Worm (Caenorhabditis elegans) whole organism, L3 larva: ENCODE measurements around the gene F43C11.4.

ENCODE experiments used
- R02D3.7 ChIP-seq: fragments of 150-350 bp; optimal IDR thresholded peaks from 2 replicates; lab custom pipeline; 2014; ENCODE audit warnings: missing biosample characterization, missing genetic modification characterization
- ZK546.5 ChIP-seq: sonication (generic microtip); optimal IDR thresholded peaks from 2 replicates; lab custom pipeline; 2017; ENCODE audit warnings: missing biosample characterization, missing genetic modification characterization
- aly-2 ChIP-seq: fragments of 150-350 bp; optimal IDR thresholded peaks from 2 replicates; lab custom pipeline; 2014; ENCODE audit warnings: missing biosample characterization, missing genetic modification characterization
- ama-1 ChIP-seq: fragments of 150-350 bp; optimal IDR thresholded peaks from 2 replicates; lab custom pipeline; 2018
- ceh-28 ChIP-seq: fragments of 150-350 bp; optimal IDR thresholded peaks from 2 replicates; lab custom pipeline; 2014; ENCODE audit warnings: missing biosample characterization, missing genetic modification reagents, missing genetic modification characterization
- ceh-82 ChIP-seq: fragments of 150-350 bp; optimal IDR thresholded peaks from 2 replicates; lab custom pipeline; 2014; ENCODE audit warnings: missing biosample characterization, missing genetic modification characterization
- daf-12 ChIP-seq: fragments of 150-350 bp; optimal IDR thresholded peaks from 2 replicates; lab custom pipeline; 2014; ENCODE audit warnings: missing biosample characterization, missing genetic modification reagents, missing genetic modification characterization
- egl-27 ChIP-seq: sonication (generic microtip); optimal IDR thresholded peaks from 4 replicates; lab custom pipeline; 2017; ENCODE audit warnings: missing biosample characterization, missing genetic modification reagents, missing genetic modification characterization
- elt-1 ChIP-seq: fragments of 150-350 bp; optimal IDR thresholded peaks from 2 replicates; lab custom pipeline; 2014; ENCODE audit warnings: missing biosample characterization, missing genetic modification characterization
- elt-2 ChIP-seq: sonication (generic microtip); optimal IDR thresholded peaks from 2 replicates; lab custom pipeline; 2016; ENCODE audit warnings: missing genetic modification reagents, mild to moderate bottlenecking, missing genetic modification characterization, missing compliant biosample characterization
- elt-3 ChIP-seq, 3 experiments: fragments of 150-350 bp in 1 of 3; sonication (generic microtip) in 2 of 3; optimal IDR thresholded peaks; 2 replicates in 2 of 3; 4 replicates in 1 of 3; lab custom pipeline; 2014 to 2017; ENCODE audit warnings: missing biosample characterization in 3 of 3, missing genetic modification characterization in 3 of 3
- fkh-10 ChIP-seq: sonication (generic microtip); optimal IDR thresholded peaks from 2 replicates; lab custom pipeline; 2017; ENCODE audit warnings: missing biosample characterization, missing genetic modification reagents, missing genetic modification characterization
- fkh-2 ChIP-seq: fragments of 150-350 bp; optimal IDR thresholded peaks from 2 replicates; lab custom pipeline; 2014; ENCODE audit warnings: missing biosample characterization, missing genetic modification reagents, missing genetic modification characterization
- hmg-11 ChIP-seq: sonication (generic microtip); optimal IDR thresholded peaks from 2 replicates; lab custom pipeline; 2016; ENCODE audit warnings: missing genetic modification characterization, missing compliant biosample characterization
- jun-1 ChIP-seq: fragments of 150-350 bp; optimal IDR thresholded peaks from 2 replicates; lab custom pipeline; 2014; ENCODE audit warnings: missing biosample characterization, missing genetic modification reagents, missing genetic modification characterization
- lin-15B ChIP-seq: fragments of 150-350 bp; optimal IDR thresholded peaks from 2 replicates; lab custom pipeline; 2014; ENCODE audit warnings: missing biosample characterization, missing genetic modification characterization
- lin-39 ChIP-seq: fragments of 150-350 bp; optimal IDR thresholded peaks from 2 replicates; lab custom pipeline; 2018; ENCODE audit warnings: missing biosample characterization, missing genetic modification reagents, missing genetic modification characterization
- lsy-12 ChIP-seq: sonication (generic microtip); optimal IDR thresholded peaks from 2 replicates; lab custom pipeline; 2016; ENCODE audit warnings: mild to moderate bottlenecking, missing genetic modification characterization, missing compliant biosample characterization
- mml-1 ChIP-seq: fragments of 150-350 bp; sonication (generic microtip); optimal IDR thresholded peaks from 3 replicates; lab custom pipeline; 2014; ENCODE audit warnings: missing biosample characterization, missing genetic modification characterization
- nhr-11 ChIP-seq: fragments of 150-350 bp; optimal IDR thresholded peaks from 2 replicates; lab custom pipeline; 2014; ENCODE audit warnings: missing biosample characterization, missing genetic modification characterization
- nhr-23 ChIP-seq: fragments of 150-350 bp; optimal IDR thresholded peaks from 2 replicates; lab custom pipeline; 2014; ENCODE audit warnings: missing biosample characterization, missing genetic modification reagents, missing genetic modification characterization
- nhr-237 ChIP-seq: fragments of 150-350 bp; optimal IDR thresholded peaks from 2 replicates; lab custom pipeline; 2014; ENCODE audit warnings: missing biosample characterization, missing genetic modification characterization
- nhr-25 ChIP-seq: sonication (generic microtip); optimal IDR thresholded peaks from 2 replicates; lab custom pipeline; 2017; ENCODE audit warnings: missing biosample characterization, missing genetic modification characterization
- nhr-28 ChIP-seq: fragments of 150-350 bp; optimal IDR thresholded peaks from 2 replicates; lab custom pipeline; 2014; ENCODE audit warnings: missing biosample characterization, missing genetic modification characterization
- nhr-43 ChIP-seq: sonication (generic microtip); optimal IDR thresholded peaks from 2 replicates; lab custom pipeline; 2016; ENCODE audit warnings: mild to moderate bottlenecking, missing genetic modification characterization, missing compliant biosample characterization; ENCODE audit not compliant: poor library complexity, severe bottlenecking
- nhr-67 ChIP-seq: fragments of 150-350 bp; optimal IDR thresholded peaks from 2 replicates; lab custom pipeline; 2014; ENCODE audit warnings: missing biosample characterization, missing genetic modification characterization
- nhr-77 ChIP-seq: fragments of 150-350 bp; optimal IDR thresholded peaks from 2 replicates; lab custom pipeline; 2014; ENCODE audit warnings: missing biosample characterization, missing genetic modification characterization
- pha-4 ChIP-seq: fragments of 150-350 bp; optimal IDR thresholded peaks from 2 replicates; lab custom pipeline; 2014; ENCODE audit warnings: missing biosample characterization, missing genetic modification reagents, missing genetic modification characterization
- pqm-1 ChIP-seq: fragments of 150-350 bp; optimal IDR thresholded peaks from 2 replicates; lab custom pipeline; 2017; ENCODE audit warnings: missing biosample characterization, missing genetic modification characterization, inconsistent platforms
- sea-2 ChIP-seq: fragments of 150-350 bp; sonication (generic microtip); optimal IDR thresholded peaks from 4 replicates; lab custom pipeline; 2014; ENCODE audit warnings: missing biosample characterization, missing genetic modification reagents, missing genetic modification characterization
- skn-1 ChIP-seq: fragments of 150-350 bp; optimal IDR thresholded peaks from 2 replicates; lab custom pipeline; 2014; ENCODE audit warnings: missing biosample characterization, missing genetic modification characterization
- snpc-4 ChIP-seq: fragments of 150-350 bp; optimal IDR thresholded peaks from 2 replicates; lab custom pipeline; 2014; ENCODE audit warnings: missing biosample characterization, missing genetic modification characterization
- tbx-2 ChIP-seq: sonication (generic microtip); optimal IDR thresholded peaks from 2 replicates; lab custom pipeline; 2016; ENCODE audit warnings: mild to moderate bottlenecking, missing genetic modification characterization, missing compliant biosample characterization
- unc-39 ChIP-seq: sonication (generic microtip); optimal IDR thresholded peaks from 4 replicates; lab custom pipeline; 2017; ENCODE audit warnings: missing biosample characterization, missing genetic modification characterization
- unc-62 ChIP-seq: fragments of 150-350 bp; sonication (generic microtip); optimal IDR thresholded peaks from 4 replicates; lab custom pipeline; 2014; ENCODE audit warnings: missing biosample characterization, missing genetic modification reagents, missing genetic modification characterization
- zag-1 ChIP-seq: fragments of 150-350 bp; optimal IDR thresholded peaks from 2 replicates; lab custom pipeline; 2014; ENCODE audit warnings: missing biosample characterization, missing genetic modification characterization
- ztf-11 ChIP-seq: fragments of 150-350 bp; optimal IDR thresholded peaks from 2 replicates; lab custom pipeline; 2014; ENCODE audit warnings: missing biosample characterization, missing genetic modification characterization
- ztf-4 ChIP-seq: fragments of 150-350 bp; optimal IDR thresholded peaks from 2 replicates; lab custom pipeline; 2014; ENCODE audit warnings: missing biosample characterization, missing genetic modification characterization

F43C11.4 gene

ce11 chrII:2305507-2305906 is 41.3 kb upstream of the F43C11.4 start:
- TF ChIP-seq nhr-28 (no peak), nhr-237 (tag; lab: Kevin White, UChicago) (no peak), egl-27 (tag; lab: Kevin White, UChicago) (no peak), snpc-4 (tag; lab: Kevin White, UChicago) (no peak), pqm-1 (peak; percentile 59), elt-2 (peak; percentile 56)
- TF ChIP-seq, all 47 proteins: peak for 2

- TF ChIP-seq lsy-12 (tag; lab: Kevin White, UChicago) = no peak
- TF ChIP-seq zag-1 (tag; lab: Kevin White, UChicago) = no peak
- TF ChIP-seq nhr-77 (tag; lab: Kevin White, UChicago) = no peak
- no peak for TF ChIP-seq ceh-82
- no peak for TF ChIP-seq jun-1 (tag; lab: Kevin White, UChicago)
- TF ChIP-seq lin-15B = no peak
- no peak for TF ChIP-seq unc-62 (GFP tag; lab: Kevin White, UChicago)
- no peak for TF ChIP-seq sea-2 (GFP tag; lab: Kevin White, UChicago)
- TF ChIP-seq tbx-2 = no peak
Observed at ce11 chrII:2306741-2307140, 40.0 kb upstream of the F43C11.4 start, which contains the start of gene B0281.3. Gene B0281.3 (plus strand): TSS chrII:2307041.

- no peak for TF ChIP-seq R02D3.7 (tag; lab: Kevin White, UChicago)
- no peak for TF ChIP-seq nhr-25 (tag; lab: Kevin White, UChicago)
- TF ChIP-seq nhr-77 (tag; lab: Kevin White, UChicago) = no peak
- no peak for TF ChIP-seq ztf-11
- TF ChIP-seq ztf-4 (tag; lab: Kevin White, UChicago) = no peak
- no peak for TF ChIP-seq nhr-23
- no peak for TF ChIP-seq tbx-2
- no peak for TF ChIP-seq nhr-237 (tag; lab: Kevin White, UChicago)
- no peak for TF ChIP-seq elt-1 (tag; lab: Kevin White, UChicago)
- no peak for TF ChIP-seq jun-1 (tag; lab: Kevin White, UChicago)
- TF ChIP-seq unc-39 (tag; lab: Kevin White, UChicago) = no peak
- no peak for TF ChIP-seq nhr-67 (tag; lab: Kevin White, UChicago)
Observed at ce11 chrII:2312747-2313146, 34.0 kb upstream of the F43C11.4 start, which contains the start of the genes trim-21 and B0281.1. Gene trim-21 (minus strand): TSS chrII:2312847. Gene B0281.1 (plus strand): TSS chrII:2313067.

- TF ChIP-seq ceh-28 (tag; lab: Kevin White, UChicago) = no peak
- TF ChIP-seq pqm-1 = no peak
- TF ChIP-seq jun-1 (tag; lab: Kevin White, UChicago) = no peak
- no peak for TF ChIP-seq lin-39 (tag; lab: Kevin White, UChicago)
- TF ChIP-seq tbx-2 = no peak
- peak; percentile 74 for TF ChIP-seq elt-2
- no peak for TF ChIP-seq ama-1
Observed at ce11 chrII:2317883-2318357, 28.9 kb upstream of the F43C11.4 start, which contains the start of the genes ZK1240.5 and ZK1240.9. Gene ZK1240.5 (minus strand): TSS chrII:2317933. Gene ZK1240.9 (plus strand): TSS chrII:2318189.

- TF ChIP-seq zag-1 (tag; lab: Kevin White, UChicago) = no peak
- TF ChIP-seq elt-2 = peak; percentile 82
- TF ChIP-seq pqm-1 = peak; percentile 59
Observed at ce11 chrII:2320097-2320496, 26.7 kb upstream of the F43C11.4 start, which contains the start of gene ZK1240.3. Gene ZK1240.3 (plus strand): TSS chrII:2320334.

- TF ChIP-seq ceh-28 (tag; lab: Kevin White, UChicago) (no peak), ztf-4 (tag; lab: Kevin White, UChicago) (no peak), nhr-43 (tag; lab: Kevin White, UChicago) (no peak), elt-3 (tag; optimal IDR thresholded peaks at IDR 0.05; lab: Kevin White, UChicago) (no peak), mml-1 (tag; lab: Kevin White, UChicago) (no peak), skn-1 (tag; lab: Kevin White, UChicago) (no peak), nhr-23 (no peak), ceh-82 (no peak), hmg-11 (tag; lab: Kevin White, UChicago) (no peak), lin-39 (tag; lab: Kevin White, UChicago) (no peak), unc-62 (GFP tag; lab: Kevin White, UChicago) (no peak), fkh-10 (GFP tag; lab: Kevin White, UChicago) (no peak), elt-2 (peak; percentile 93), nhr-28 (no peak), fkh-2 (no peak), lsy-12 (tag; lab: Kevin White, UChicago) (no peak), jun-1 (tag; lab: Kevin White, UChicago) (peak; percentile 50), ZK546.5 (no peak), pqm-1 (peak; percentile 46), aly-2 (no peak), nhr-11 (tag; lab: Kevin White, UChicago) (no peak), zag-1 (tag; lab: Kevin White, UChicago) (no peak), daf-12 (no peak), pha-4 (tag; lab: Kevin White, UChicago) (peak; percentile 24), lin-15B (no peak), snpc-4 (tag; lab: Kevin White, UChicago) (no peak)
Observed at ce11 chrII:2322857-2323518, 23.8 kb upstream of the F43C11.4 start, which contains the start of the genes ZK1240.6 and ZK1240.2. Gene ZK1240.6 (minus strand): TSS chrII:2322907. Gene ZK1240.2 (plus strand): TSS chrII:2323376.
